Fruit fly (Drosophila melanogaster): ENCODE measurements around the gene Eip93F.

DNA sequence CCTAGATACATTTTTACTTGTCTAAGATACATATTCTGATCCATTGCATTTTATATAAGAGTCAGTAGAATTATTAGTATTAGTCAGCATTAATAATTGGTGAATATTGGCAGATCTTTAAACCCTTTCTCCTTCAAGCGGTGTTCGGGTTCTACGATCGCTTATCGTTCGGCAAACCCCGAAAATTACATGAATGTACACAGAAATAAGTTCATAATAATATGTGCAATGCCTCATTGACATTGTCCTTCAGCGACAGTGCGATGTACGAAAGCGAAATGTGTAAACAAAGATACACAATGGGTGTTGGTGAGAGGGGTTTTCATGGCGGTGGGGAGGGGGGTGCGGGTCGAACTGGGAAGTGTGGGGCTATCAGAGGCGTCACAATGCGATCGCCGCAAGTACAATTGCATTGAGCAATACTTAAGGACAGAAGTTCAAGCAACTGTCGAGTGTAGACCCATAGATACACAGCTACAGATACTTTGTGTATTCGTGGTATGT lies 27.5 kb downstream of the Eip93F start:
- no peak for TF ChIP-seq cnc (optimal IDR thresholded peaks at IDR 0.05)
- no peak for TF ChIP-seq CG14711 (tag; optimal IDR thresholded peaks at IDR 0.05)
- TF ChIP-seq CG33017 (tag; optimal IDR thresholded peaks at IDR 0.05) = no peak

Data from whole organism, adult.